Fruit fly (Drosophila melanogaster) whole organism, wandering third instar larva: ENCODE data around the gene CG8010.

Experiments
- Vsx2 ChIP-seq: fragments of 200-300, 225-300 bp; sonication (Bioruptor generic); optimal IDR thresholded peaks from 2 replicates; lab custom pipeline; 2018; ENCODE audit warnings: missing biosample characterization, missing genetic modification characterization; ENCODE audit not compliant: partially characterized antibody
- brk ChIP-seq: fragments of 200-800 bp; sonication (Bioruptor generic); optimal IDR thresholded peaks from 2 replicates; lab custom pipeline; 2016; ENCODE audit warnings: missing biosample characterization, mild to moderate bottlenecking, missing genetic modification characterization

CG8010 gene

DNA sequence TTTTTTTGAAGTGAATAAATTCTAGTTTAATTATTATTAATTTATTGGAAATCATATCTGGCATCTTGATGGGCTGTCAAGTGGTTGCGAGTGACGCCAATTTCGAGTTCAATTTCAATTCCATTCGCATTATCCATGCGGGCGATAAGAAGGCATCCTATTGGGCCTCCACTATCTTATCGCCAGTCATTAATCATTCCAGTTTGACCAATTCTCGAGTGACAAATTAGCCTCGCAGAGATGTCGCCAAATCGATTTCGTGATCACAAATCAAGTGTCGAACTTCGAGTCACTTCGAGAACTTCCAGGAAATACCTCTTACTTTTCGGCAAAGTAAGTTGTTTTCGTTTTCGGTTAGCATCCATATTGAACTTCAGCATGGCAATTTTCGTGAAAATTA is 52.0 kb downstream of the CG8010 start:
- TF ChIP-seq Vsx2 (GFP tag; lab: Kevin White, UChicago) (peak; percentile 64), brk (GFP tag; lab: Kevin White, UChicago) (no peak)
